Fruit fly (Drosophila melanogaster): ENCODE results near the gene Phf7.

Gene Phf7

DNA sequence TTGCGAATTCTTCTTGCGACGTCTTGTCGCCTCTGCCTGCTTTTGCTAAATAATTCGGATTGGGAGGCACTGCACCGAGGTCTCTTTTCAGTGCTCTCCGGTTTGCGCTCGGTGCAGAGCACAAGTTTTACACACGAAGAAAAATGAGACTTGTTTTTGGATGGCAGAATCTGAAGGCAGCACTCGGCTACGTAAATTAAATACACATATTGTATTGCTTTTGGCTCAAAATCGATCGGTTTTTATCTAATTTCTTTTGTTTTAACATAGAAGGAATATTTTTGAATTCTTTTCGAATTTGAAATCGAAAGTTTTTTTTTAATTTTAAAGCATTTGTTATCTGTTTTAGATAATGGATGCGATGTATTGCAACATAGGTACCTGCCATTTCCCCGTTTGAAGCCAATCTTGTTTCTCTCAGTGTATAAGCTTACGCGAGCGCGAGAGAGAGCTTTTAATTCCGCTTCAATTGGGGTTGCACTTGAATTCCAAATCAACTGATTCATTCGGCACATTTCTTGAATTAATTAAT is 7.9 kb upstream of the Phf7 start, which contains the start of gene AnxB10 (continued):
- TF ChIP-seq Dp (GFP tag; optimal IDR thresholded peaks at IDR 0.05), result no peak
- peak; percentile 76 for TF ChIP-seq CG18599 (GFP tag; optimal IDR thresholded peaks at IDR 0.05)
- no peak for TF ChIP-seq CG7928 (GFP tag; optimal IDR thresholded peaks at IDR 0.05)
- TF ChIP-seq gem (tag; optimal IDR thresholded peaks at IDR 0.05), result peak; percentile 74
- TF ChIP-seq CG13624 (GFP tag; optimal IDR thresholded peaks at IDR 0.05), result peak; percentile 26
- TF ChIP-seq ham (GFP tag; IDR thresholded peaks at IDR 0.05), result no peak
- no peak for TF ChIP-seq nau (GFP tag; optimal IDR thresholded peaks at IDR 0.05)
- no peak for TF ChIP-seq Eip74EF (GFP tag; optimal IDR thresholded peaks at IDR 0.05)
- no peak for TF ChIP-seq Lim3 (GFP tag; IDR thresholded peaks at IDR 0.05)
- TF ChIP-seq sqz (GFP tag; optimal IDR thresholded peaks at IDR 0.05), result no peak
- TF ChIP-seq mam (GFP tag; optimal IDR thresholded peaks at IDR 0.05), result peak; percentile 56
- TF ChIP-seq Dip3 (GFP tag; optimal IDR thresholded peaks at IDR 0.05), result peak; percentile 48
- no peak for TF ChIP-seq CG7372 (GFP tag; IDR thresholded peaks at IDR 0.05)
- peak; percentile 44 for TF ChIP-seq chn (GFP tag; optimal IDR thresholded peaks at IDR 0.05)
- no peak for TF ChIP-seq lov (optimal IDR thresholded peaks at IDR 0.05)
- TF ChIP-seq lov (GFP tag; IDR thresholded peaks at IDR 0.05), result no peak
- TF ChIP-seq pros (GFP tag; optimal IDR thresholded peaks at IDR 0.05), result no peak
- peak; percentile 34; the same call in 1 of the 2 replicates for TF ChIP-seq ranshi (GFP tag; IDR thresholded peaks at IDR 0.05)
- peak; percentile 24 for TF ChIP-seq Camta (GFP tag; optimal IDR thresholded peaks at IDR 0.05)
- peak; percentile 5 for TF ChIP-seq Atf-2 (GFP tag; optimal IDR thresholded peaks at IDR 0.05)
- TF ChIP-seq CkIIα-i1 (GFP tag; IDR thresholded peaks at IDR 0.05), result no peak
- no peak for TF ChIP-seq CG13123 (GFP tag; optimal IDR thresholded peaks at IDR 0.05)
- peak; percentile 46 for TF ChIP-seq BtbVII (GFP tag; optimal IDR thresholded peaks at IDR 0.05)
- TF ChIP-seq kah (GFP tag; optimal IDR thresholded peaks at IDR 0.05), result no peak
- TF ChIP-seq CG12391 (tag; optimal IDR thresholded peaks at IDR 0.05), result peak; percentile 46
- peak; percentile 49 for TF ChIP-seq CG8924 (tag; optimal IDR thresholded peaks at IDR 0.05)
- TF ChIP-seq peb (GFP tag; IDR thresholded peaks at IDR 0.05), result no peak
- TF ChIP-seq CG12299 (tag; optimal IDR thresholded peaks at IDR 0.05), result no peak
- peak; percentile 6 for TF ChIP-seq Fer2 (tag; optimal IDR thresholded peaks at IDR 0.05)
- TF ChIP-seq Awh (GFP tag; IDR thresholded peaks at IDR 0.05), result no peak
- TF ChIP-seq CG11085 (GFP tag; IDR thresholded peaks at IDR 0.05), result no peak
- no peak for TF ChIP-seq D (optimal IDR thresholded peaks at IDR 0.05)
- peak; percentile 49 for TF ChIP-seq D (GFP tag; optimal IDR thresholded peaks at IDR 0.05)
- peak; percentile 69 for TF ChIP-seq Ptx1 (GFP tag; IDR thresholded peaks at IDR 0.05)
- TF ChIP-seq CG1792 (GFP tag; optimal IDR thresholded peaks at IDR 0.05), result peak; percentile 76
- no peak for TF ChIP-seq CG42726 (GFP tag; IDR thresholded peaks at IDR 0.05; ENCODE audit: partially characterized antibody)
- peak; percentile 49 for TF ChIP-seq CG9437 (GFP tag; optimal IDR thresholded peaks at IDR 0.05)
- peak; percentile 69 for TF ChIP-seq Oli (tag; optimal IDR thresholded peaks at IDR 0.05)
- TF ChIP-seq CG12071 (GFP tag; optimal IDR thresholded peaks at IDR 0.05), result peak; percentile 44
- no peak for TF ChIP-seq H2.0 (GFP tag; IDR thresholded peaks at IDR 0.05)
- no peak for TF ChIP-seq Adf1 (GFP tag; IDR thresholded peaks at IDR 0.05)
- no peak for TF ChIP-seq Poxn (GFP tag; IDR thresholded peaks at IDR 0.05)
- TF ChIP-seq Side (GFP tag; optimal IDR thresholded peaks at IDR 0.05), result peak; percentile 21
- peak; percentile 17 for TF ChIP-seq org-1 (GFP tag; optimal IDR thresholded peaks at IDR 0.05)
- no peak for TF ChIP-seq ro (GFP tag; IDR thresholded peaks at IDR 0.05)
- TF ChIP-seq mld (GFP tag; IDR thresholded peaks at IDR 0.05; ENCODE audit: partially characterized antibody), result no peak
- TF ChIP-seq PHDP (tag; optimal IDR thresholded peaks at IDR 0.05), result peak; percentile 36
- peak; percentile 17 for TF ChIP-seq Chrac-16 (GFP tag; optimal IDR thresholded peaks at IDR 0.05)
- TF ChIP-seq sr (GFP tag; IDR thresholded peaks at IDR 0.05), result no peak
- TF ChIP-seq CG4360 (GFP tag; IDR thresholded peaks at IDR 0.05), result no peak
- TF ChIP-seq Abd-B (GFP tag; optimal IDR thresholded peaks at IDR 0.05), result peak; percentile 41
- no peak for TF ChIP-seq her (GFP tag; optimal IDR thresholded peaks at IDR 0.05)
